Fruit fly (Drosophila melanogaster): Measurements from ENCODE around the gene mub.

DNA sequence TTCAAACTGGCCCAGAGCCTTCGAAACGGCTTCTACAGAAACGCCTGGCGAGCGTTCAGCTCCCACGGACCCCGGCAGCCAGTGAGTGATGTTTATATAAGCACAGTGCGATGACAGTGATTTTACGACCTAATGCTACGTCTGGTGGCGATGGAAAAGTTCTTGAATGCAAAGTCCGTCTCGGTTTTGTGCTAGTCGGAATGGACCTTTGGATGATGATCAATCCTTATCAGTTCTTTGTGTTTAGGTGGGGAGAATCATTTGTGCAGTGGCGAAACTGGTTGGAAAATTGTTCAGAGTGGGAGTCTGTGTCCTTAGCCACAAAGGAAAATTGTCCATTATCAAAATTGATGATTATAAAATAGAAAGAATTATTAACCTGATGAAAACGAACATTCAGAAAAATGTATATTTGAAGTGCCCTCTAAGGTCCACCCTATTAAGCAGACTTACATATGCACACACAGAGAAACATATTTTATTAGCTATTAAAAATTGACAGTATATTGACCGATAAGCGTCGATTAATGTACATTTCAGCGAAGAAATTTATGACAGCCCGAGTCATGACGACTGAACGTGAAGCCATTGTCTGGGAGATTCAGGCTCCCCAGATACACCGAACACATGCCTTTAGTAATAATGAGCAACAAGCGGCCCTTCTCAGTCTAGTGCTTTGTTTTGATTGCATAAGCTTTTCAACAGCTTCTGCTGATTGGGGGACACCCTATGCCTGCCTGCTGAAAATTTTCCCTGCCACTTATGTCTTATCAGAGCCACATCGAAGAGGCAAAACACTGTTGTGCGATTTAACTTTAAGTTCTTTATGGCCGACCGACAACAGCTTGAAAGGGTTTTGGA is 127.8 kb downstream of the mub start:
- TF ChIP-seq h (optimal IDR thresholded peaks at IDR 0.05) (no peak), psq (optimal IDR thresholded peaks at IDR 0.05) (no peak), Sin3A (optimal IDR thresholded peaks at IDR 0.05) (no peak)
